Worm (Caenorhabditis elegans) whole organism, L2 larva: Measurements from ENCODE around the gene exos-4.2.

Experiments
- C34F6.9 ChIP-seq: fragments of 150-350 bp; optimal IDR thresholded peaks from 2 replicates; lab custom pipeline; 2014; ENCODE audit warnings: missing biosample characterization, missing genetic modification characterization
- R02D3.7 ChIP-seq: fragments of 150-350 bp; optimal IDR thresholded peaks from 2 replicates; lab custom pipeline; 2014; ENCODE audit warnings: missing biosample characterization, missing genetic modification characterization
- Y55F3AM.14 ChIP-seq: fragments of 200-800 bp; sonication (Bioruptor generic); optimal IDR thresholded peaks from 2 replicates; lab custom pipeline; 2018; ENCODE audit warnings: mild to moderate bottlenecking, missing genetic modification characterization, missing compliant biosample characterization
- aly-2 ChIP-seq: fragments of 150-350 bp; optimal IDR thresholded peaks from 2 replicates; lab custom pipeline; 2014; ENCODE audit warnings: missing biosample characterization, missing genetic modification characterization
- ama-1 ChIP-seq: fragments of 150-350 bp; optimal IDR thresholded peaks from 2 replicates; lab custom pipeline; 2018; ENCODE audit warnings: inconsistent platforms
- blmp-1 ChIP-seq: sonication (generic microtip); optimal IDR thresholded peaks from 2 replicates; lab custom pipeline; 2017; ENCODE audit warnings: missing genetic modification characterization, mild to moderate bottlenecking, missing compliant biosample characterization, antibody characterized with exemption, moderate library complexity; ENCODE audit not compliant: insufficient read depth
- ceh-16 ChIP-seq: fragments of 150-350 bp; optimal IDR thresholded peaks from 2 replicates; lab custom pipeline; 2014; ENCODE audit warnings: missing biosample characterization, missing genetic modification characterization
- crh-2 ChIP-seq: sonication (generic microtip); optimal IDR thresholded peaks from 2 replicates; lab custom pipeline; 2017; ENCODE audit warnings: missing biosample characterization, missing genetic modification characterization
- egl-27 ChIP-seq: sonication (generic microtip); optimal IDR thresholded peaks from 3 replicates; lab custom pipeline; 2017; ENCODE audit warnings: missing biosample characterization, missing genetic modification reagents, missing genetic modification characterization
- fos-1 ChIP-seq: fragments of 150-350 bp; optimal IDR thresholded peaks from 2 replicates; lab custom pipeline; 2014; ENCODE audit warnings: missing biosample characterization, missing genetic modification characterization
- gmeb-1 ChIP-seq: fragments of 150-350 bp; optimal IDR thresholded peaks from 2 replicates; lab custom pipeline; 2014; ENCODE audit warnings: missing biosample characterization, missing genetic modification characterization
- lin-11 ChIP-seq: fragments of 150-350 bp; sonication (generic microtip); optimal IDR thresholded peaks from 2 replicates; lab custom pipeline; 2014; ENCODE audit warnings: missing biosample characterization, missing genetic modification characterization, inconsistent platforms, mixed read lengths
- lsy-2 ChIP-seq, 2 experiments: fragments of 150-350 bp in 1 of 2; sonication (generic microtip) in 1 of 2; optimal IDR thresholded peaks; 2 replicates each; lab custom pipeline; 2014 to 2017; ENCODE audit warnings: missing biosample characterization in 2 of 2, missing genetic modification characterization in 2 of 2
- mab-5 ChIP-seq: fragments of 150-350 bp; optimal IDR thresholded peaks from 2 replicates; lab custom pipeline; 2014; ENCODE audit warnings: missing biosample characterization, missing genetic modification characterization
- mbf-1 ChIP-seq: sonication (generic microtip); optimal IDR thresholded peaks from 2 replicates; lab custom pipeline; 2017; ENCODE audit warnings: missing biosample characterization, missing genetic modification characterization
- mdl-1 ChIP-seq, 2 experiments: fragments of 150-350 bp in 1 of 2; sonication (generic microtip) in 1 of 2; optimal IDR thresholded peaks; 2 replicates each; lab custom pipeline; 2017; ENCODE audit warnings: missing biosample characterization in 2 of 2, missing genetic modification characterization in 2 of 2
- nhr-11 ChIP-seq: fragments of 150-350 bp; optimal IDR thresholded peaks from 2 replicates; lab custom pipeline; 2014; ENCODE audit warnings: missing biosample characterization, missing genetic modification characterization
- nhr-12 ChIP-seq: fragments of 150-350 bp; optimal IDR thresholded peaks from 2 replicates; lab custom pipeline; 2014; ENCODE audit warnings: missing biosample characterization, missing genetic modification characterization
- nhr-129 ChIP-seq: fragments of 150-350 bp; optimal IDR thresholded peaks from 2 replicates; lab custom pipeline; 2014; ENCODE audit warnings: missing biosample characterization, missing genetic modification characterization
- nhr-21 ChIP-seq: fragments of 150-350 bp; optimal IDR thresholded peaks from 2 replicates; lab custom pipeline; 2014; ENCODE audit warnings: missing biosample characterization, missing genetic modification characterization
- nhr-23 ChIP-seq: fragments of 150-350 bp; optimal IDR thresholded peaks from 2 replicates; lab custom pipeline; 2014; ENCODE audit warnings: missing biosample characterization, missing genetic modification reagents, missing genetic modification characterization
- nhr-237 ChIP-seq: fragments of 150-350 bp; optimal IDR thresholded peaks from 2 replicates; lab custom pipeline; 2014; ENCODE audit warnings: missing biosample characterization, missing genetic modification characterization
- nhr-6 ChIP-seq: fragments of 150-350 bp; optimal IDR thresholded peaks from 2 replicates; lab custom pipeline; 2014; ENCODE audit warnings: missing biosample characterization, missing genetic modification characterization
- nhr-77 ChIP-seq: fragments of 150-350 bp; optimal IDR thresholded peaks from 2 replicates; lab custom pipeline; 2014; ENCODE audit warnings: missing biosample characterization, missing genetic modification characterization
- peb-1 ChIP-seq: fragments of 150-350 bp; optimal IDR thresholded peaks from 2 replicates; lab custom pipeline; 2014; ENCODE audit warnings: missing biosample characterization, missing genetic modification characterization
- skn-1 ChIP-seq: sonication (generic microtip); optimal IDR thresholded peaks from 2 replicates; lab custom pipeline; 2017; ENCODE audit warnings: missing biosample characterization, missing genetic modification characterization
- sma-3 ChIP-seq: sonication (generic microtip); optimal IDR thresholded peaks from 2 replicates; lab custom pipeline; 2016; ENCODE audit warnings: missing genetic modification reagents, missing genetic modification characterization, missing compliant biosample characterization
- sma-9 ChIP-seq, 2 experiments: fragments of 150-350 bp in 1 of 2; sonication (generic microtip) in 1 of 2; optimal IDR thresholded peaks; 2 replicates each; lab custom pipeline; 2014 to 2016; ENCODE audit warnings: missing genetic modification characterization in 2 of 2, mild to moderate bottlenecking in 1 of 2, missing biosample characterization in 1 of 2, missing compliant biosample characterization in 1 of 2, missing genetic modification reagents in 1 of 2, moderate library complexity in 1 of 2
- snpc-4 ChIP-seq: fragments of 150-350 bp; optimal IDR thresholded peaks from 2 replicates; lab custom pipeline; 2014; ENCODE audit warnings: missing biosample characterization, missing genetic modification characterization
- unc-55 ChIP-seq: fragments of 150-350 bp; sonication (generic microtip); optimal IDR thresholded peaks from 3 replicates; lab custom pipeline; 2014; ENCODE audit warnings: missing biosample characterization, missing genetic modification reagents, missing genetic modification characterization
- zag-1 ChIP-seq: fragments of 150-350 bp; optimal IDR thresholded peaks from 2 replicates; lab custom pipeline; 2014; ENCODE audit warnings: missing biosample characterization, missing genetic modification characterization
- ztf-1 ChIP-seq: fragments of 200-800 bp; sonication (Bioruptor generic); conservative IDR thresholded peaks from 2 replicates; pipeline ENCODE4 v1.3.6; 2022; ENCODE audit warnings: missing genetic modification characterization, missing compliant biosample characterization
- ztf-11 ChIP-seq: sonication (generic microtip); optimal IDR thresholded peaks from 2 replicates; lab custom pipeline; 2017; ENCODE audit warnings: missing biosample characterization, missing genetic modification characterization

Gene exos-4.2

ce11 chrIII:859898-860297, at the start of gene exos-4.2:
exos-4.2 (plus strand) TSS chrIII:860198.
- TF ChIP-seq crh-2 (tag; lab: Kevin White, UChicago) (no peak), aly-2 (tag; lab: Kevin White, UChicago) (no peak), peb-1 (tag; lab: Kevin White, UChicago) (no peak), zag-1 (tag; lab: Kevin White, UChicago) (no peak), sma-3 (no peak), mdl-1 (tag; optimal IDR thresholded peaks at IDR 0.05; lab: Kevin White, UChicago) (no peak), gmeb-1 (tag; lab: Kevin White, UChicago) (no peak), lin-11 (tag; lab: Kevin White, UChicago) (no peak), ama-1 (no peak)
- TF ChIP-seq, all 48 proteins: peak for 0

DNA sequence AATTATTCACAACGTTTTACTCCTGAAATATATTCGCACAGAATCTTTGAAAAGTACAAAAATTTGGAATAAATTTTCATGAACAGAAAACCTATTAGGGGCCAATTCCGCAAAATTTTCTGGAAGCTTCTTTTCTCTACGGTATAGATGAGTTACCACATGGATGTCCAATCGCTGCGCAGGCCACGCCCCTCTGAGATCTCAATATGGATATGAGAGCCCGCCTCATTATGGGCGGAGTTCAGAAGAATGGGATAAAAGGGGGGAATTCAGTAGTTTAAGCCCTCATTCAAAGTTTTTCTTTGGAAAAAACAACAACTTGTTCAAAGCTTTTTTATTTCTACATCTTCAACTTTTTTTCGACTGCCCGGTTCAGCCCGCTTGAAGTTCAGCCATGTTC, 48.5 kb upstream of the exos-4.2 start, which contains the start of gene daf-7:
Gene daf-7 (plus strand): TSS at position 301 of the 400 bp plus-strand sequence.
- TF ChIP-seq skn-1 (tag; lab: Kevin White, UChicago) (no peak), C34F6.9 (tag; lab: Kevin White, UChicago) (no peak), nhr-23 (tag; lab: Kevin White, UChicago) (no peak)
- TF ChIP-seq, all 48 proteins: peak for 0

ce11 chrIII:815845-816244, 44.2 kb upstream of the exos-4.2 start, which contains the start of gene dac-1:
dac-1 (plus strand) TSS chrIII:816145.
- no peak for TF ChIP-seq lsy-2 (tag; optimal IDR thresholded peaks at IDR 0.05; lab: Kevin White, UChicago)
- no peak for TF ChIP-seq egl-27 (tag; lab: Kevin White, UChicago)
- TF ChIP-seq mbf-1 = no peak
- TF ChIP-seq C34F6.9 (tag; lab: Kevin White, UChicago) = no peak
- TF ChIP-seq nhr-6 (tag; lab: Kevin White, UChicago) = no peak
- TF ChIP-seq ztf-1 (GFP tag; lab: Robert Waterston, UW) = no peak
- no peak for TF ChIP-seq blmp-1
- no peak for TF ChIP-seq Y55F3AM.14 (GFP tag; lab: Kevin White, UChicago)
- no peak for TF ChIP-seq fos-1 (tag; lab: Kevin White, UChicago)
- TF ChIP-seq, all 48 proteins: peak for 0

- TF ChIP-seq R02D3.7 (tag; lab: Kevin White, UChicago) (no peak), snpc-4 (tag; lab: Kevin White, UChicago) (peak; percentile 69)
Measured at ce11 chrIII:819313-819712, 40.7 kb upstream of the exos-4.2 start.

DNA sequence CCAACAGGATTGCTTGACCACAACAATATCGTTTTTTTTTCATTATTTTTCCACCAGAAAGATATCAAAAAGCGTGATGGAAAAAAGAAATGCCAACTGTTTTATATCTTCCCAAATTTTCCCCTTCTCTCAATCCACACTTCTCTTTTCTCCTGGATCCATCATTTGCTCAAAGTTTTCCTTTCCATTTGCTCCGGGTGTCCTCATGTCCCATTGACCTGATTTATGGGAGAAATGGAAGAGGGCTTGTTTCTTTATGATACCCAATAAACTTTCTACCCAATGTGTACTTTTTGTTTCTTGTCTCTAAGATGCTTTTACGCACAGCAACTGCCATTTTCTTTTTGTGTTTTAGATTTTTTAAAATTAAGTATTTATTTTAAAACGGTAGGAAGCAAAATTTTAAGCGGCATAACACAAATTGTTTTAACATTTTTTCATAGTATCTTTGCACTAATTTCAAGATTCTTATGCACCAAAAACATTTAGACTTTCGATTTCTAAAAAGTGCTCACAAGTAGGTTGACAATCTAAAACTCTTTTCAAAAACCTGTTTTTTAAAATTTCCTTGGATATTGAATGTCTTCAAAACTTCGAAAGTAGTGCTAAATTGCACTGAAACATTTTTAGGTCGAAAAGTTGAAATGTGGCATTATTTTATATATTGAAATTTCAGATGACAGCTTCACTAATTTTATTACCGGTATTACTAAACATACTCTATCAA, 37.3 kb upstream of the exos-4.2 start, which contains the start of gene clec-149:
Gene clec-149 (plus strand): TSS at position 677 of the 727 bp plus-strand sequence.
- TF ChIP-seq mab-5 (tag; lab: Kevin White, UChicago) = peak; percentile 33
- TF ChIP-seq peb-1 (tag; lab: Kevin White, UChicago) = no peak
- peak; percentile 22 for TF ChIP-seq C34F6.9 (tag; lab: Kevin White, UChicago)
- TF ChIP-seq unc-55 (GFP tag; lab: Kevin White, UChicago) = no peak
- TF ChIP-seq fos-1 (tag; lab: Kevin White, UChicago) = no peak
- no peak for TF ChIP-seq sma-3
- peak; percentile 13 for TF ChIP-seq sma-9 (GFP tag; optimal IDR thresholded peaks at IDR 0.05; lab: Kevin White, UChicago)
- no peak for TF ChIP-seq sma-9 (tag; optimal IDR thresholded peaks at IDR 0.05; lab: Kevin White, UChicago)
- no peak for TF ChIP-seq nhr-11 (tag; lab: Kevin White, UChicago)
- TF ChIP-seq lsy-2 (tag; optimal IDR thresholded peaks at IDR 0.05; lab: Kevin White, UChicago) = peak in 1 of 2 experiments; percentile 25
- no peak for TF ChIP-seq blmp-1

DNA sequence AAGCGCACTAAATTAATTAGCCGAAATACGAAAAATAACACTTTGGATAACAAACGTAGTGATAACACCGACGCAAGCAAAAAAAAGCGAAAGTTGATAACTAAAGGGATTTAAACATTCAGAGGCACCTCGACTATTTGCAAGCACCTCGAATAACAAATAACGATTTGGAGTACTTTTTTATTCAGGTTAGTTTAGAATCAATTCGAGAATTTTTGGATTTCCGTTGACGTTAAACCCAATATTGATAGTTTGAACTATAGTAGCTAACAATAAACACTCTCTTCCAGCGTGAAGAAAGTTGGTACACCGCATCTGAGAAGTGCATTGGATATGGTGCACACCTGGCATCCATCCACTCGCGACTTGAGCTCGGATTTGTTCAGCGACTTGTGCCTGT, 34.7 kb upstream of the exos-4.2 start:
- no peak for TF ChIP-seq lsy-2 (tag; optimal IDR thresholded peaks at IDR 0.05; lab: Kevin White, UChicago)
- no peak for TF ChIP-seq nhr-77 (tag; lab: Kevin White, UChicago)
- no peak for TF ChIP-seq C34F6.9 (tag; lab: Kevin White, UChicago)
- TF ChIP-seq mdl-1 (tag; optimal IDR thresholded peaks at IDR 0.05; lab: Kevin White, UChicago) = no peak
- no peak for TF ChIP-seq nhr-237 (tag; lab: Kevin White, UChicago)
- TF ChIP-seq lin-11 (tag; lab: Kevin White, UChicago) = no peak
- no peak for TF ChIP-seq nhr-21 (tag; lab: Kevin White, UChicago)
- TF ChIP-seq nhr-12 (tag; lab: Kevin White, UChicago) = no peak
- no peak for TF ChIP-seq ztf-1 (GFP tag; lab: Robert Waterston, UW)
- TF ChIP-seq ztf-11 (tag; lab: Kevin White, UChicago) = no peak
- TF ChIP-seq ama-1 = no peak
- TF ChIP-seq ceh-16 = no peak
- TF ChIP-seq nhr-129 (tag; lab: Kevin White, UChicago) = no peak
- no peak for TF ChIP-seq fos-1 (tag; lab: Kevin White, UChicago)
